Fruit fly (Drosophila melanogaster) whole organism, pupa: Measurements from ENCODE around the gene SrpRalpha.

Experiments used
- CG10348 ChIP-seq: fragments of 200-800 bp; sonication (Bioruptor generic); IDR thresholded peaks from 2 replicates; pipeline ENCODE4 v1.3.6; 2022; ENCODE audit warnings: missing biosample characterization, missing genetic modification characterization
- CG12605 ChIP-seq: fragments of 200-800 bp; sonication (Bioruptor generic); IDR thresholded peaks from 2 replicates; pipeline ENCODE4 v1.3.6; 2022; ENCODE audit warnings: missing biosample characterization, missing genetic modification characterization
- CG13204 ChIP-seq: fragments of 200-800 bp; sonication (Bioruptor generic); optimal IDR thresholded peaks from 2 replicates; lab custom pipeline; 2018; ENCODE audit warnings: missing biosample characterization, mild to moderate bottlenecking, missing genetic modification characterization, moderate library complexity
- CG14655 ChIP-seq: fragments of 200-800 bp; sonication (Bioruptor generic); optimal IDR thresholded peaks from 3 replicates; lab custom pipeline; 2017; ENCODE audit warnings: mild to moderate bottlenecking, missing biosample characterization, missing genetic modification reagents, missing genetic modification characterization
- CG15710 ChIP-seq: fragments of 200-800 bp; sonication (Bioruptor generic); optimal IDR thresholded peaks from 2 replicates; lab custom pipeline; 2018; ENCODE audit warnings: missing biosample characterization, mild to moderate bottlenecking, missing genetic modification characterization, moderate library complexity
- CG17806 ChIP-seq: fragments of 200-800 bp; sonication (Bioruptor generic); optimal IDR thresholded peaks from 2 replicates; lab custom pipeline; 2018; ENCODE audit warnings: missing biosample characterization, mild to moderate bottlenecking, missing genetic modification characterization, moderate library complexity
- CG32121 ChIP-seq: fragments of 200-800 bp; sonication (Bioruptor generic); IDR thresholded peaks from 2 replicates; pipeline ENCODE4 v1.3.6; 2022; ENCODE audit warnings: missing biosample characterization, missing genetic modification characterization
- CG34367 ChIP-seq: fragments of 200-800 bp; sonication (Bioruptor generic); optimal IDR thresholded peaks from 2 replicates; lab custom pipeline; 2018; ENCODE audit warnings: missing biosample characterization, mild to moderate bottlenecking, missing genetic modification characterization
- CG4496 ChIP-seq: fragments of 200-800 bp; sonication (Bioruptor generic); IDR thresholded peaks from 3 replicates; pipeline ENCODE4 v1.3.6; 2022; ENCODE audit warnings: missing biosample characterization, missing genetic modification characterization
- CG8159 ChIP-seq: fragments of 200-800 bp; sonication (Bioruptor generic); optimal IDR thresholded peaks from 3 replicates; lab custom pipeline; 2018; ENCODE audit warnings: missing biosample characterization, mild to moderate bottlenecking, missing genetic modification characterization, moderate library complexity
- CG8301 ChIP-seq: fragments of 200-800 bp; sonication (Bioruptor generic); optimal IDR thresholded peaks from 2 replicates; lab custom pipeline; 2018; ENCODE audit warnings: missing biosample characterization, mild to moderate bottlenecking, missing genetic modification characterization
- CG9948 ChIP-seq: fragments of 200-800 bp; sonication (Bioruptor generic); optimal IDR thresholded peaks from 2 replicates; lab custom pipeline; 2018; ENCODE audit warnings: missing biosample characterization, mild to moderate bottlenecking, missing genetic modification characterization, moderate library complexity
- D1 ChIP-seq: fragments of 200-800 bp; sonication (Bioruptor generic); optimal IDR thresholded peaks from 2 replicates; lab custom pipeline; 2018; ENCODE audit warnings: missing biosample characterization, mild to moderate bottlenecking, missing genetic modification characterization, moderate library complexity
- EcR ChIP-seq: fragments of 200-800 bp; sonication (Bioruptor generic); optimal IDR thresholded peaks from 3 replicates; lab custom pipeline; 2019; ENCODE audit warnings: missing biosample characterization, missing genetic modification characterization, mild to moderate bottlenecking, moderate library complexity, missing genetic modification reagents
- Ets98B ChIP-seq: fragments of 200-800 bp; sonication (Bioruptor generic); IDR thresholded peaks from 2 replicates; pipeline ENCODE4 v1.3.6; 2022; ENCODE audit warnings: missing biosample characterization, missing genetic modification characterization
- Pif1A ChIP-seq: fragments of 200-800 bp; sonication (Bioruptor generic); optimal IDR thresholded peaks from 3 replicates; lab custom pipeline; 2016; ENCODE audit warnings: missing biosample characterization, missing genetic modification characterization
- Pif1B ChIP-seq: fragments of 200-800 bp; sonication (Bioruptor generic); optimal IDR thresholded peaks from 3 replicates; lab custom pipeline; 2016; ENCODE audit warnings: missing biosample characterization, missing genetic modification characterization
- Snoo ChIP-seq: fragments of 200-800 bp; sonication (Bioruptor generic); optimal IDR thresholded peaks from 3 replicates; lab custom pipeline; 2017; ENCODE audit warnings: missing biosample characterization, mild to moderate bottlenecking, missing genetic modification characterization, inconsistent platforms
- fd96Ca ChIP-seq: fragments of 200-800 bp; sonication (Bioruptor generic); IDR thresholded peaks from 3 replicates; pipeline ENCODE4 v1.3.6; 2022; ENCODE audit warnings: missing biosample characterization, missing genetic modification characterization
- gl ChIP-seq: fragments of 200-800 bp; sonication (Bioruptor generic); optimal IDR thresholded peaks from 2 replicates; lab custom pipeline; 2018; ENCODE audit warnings: missing biosample characterization, mild to moderate bottlenecking, missing genetic modification characterization
- rn ChIP-seq: fragments of 200-800 bp; sonication (Bioruptor generic); IDR thresholded peaks from 2 replicates; pipeline ENCODE4 v1.3.6; 2022; ENCODE audit warnings: missing biosample characterization, missing genetic modification characterization

SrpRalpha gene

dm6 chrX:11092201-11092600, 36.7 kb downstream of the SrpRalpha start, which contains the start of gene CG2061:
CG2061 (plus strand) TSS chrX:11092492.
- TF ChIP-seq CG15710 (tag; lab: Kevin White, UChicago) (no peak), CG13204 (GFP tag; lab: Kevin White, UChicago) (no peak), Snoo (tag; lab: Kevin White, UChicago) (no peak), CG8301 (tag; lab: Kevin White, UChicago) (no peak), CG4496 (GFP tag; lab: Robert Waterston, UW) (no peak), CG17806 (no peak)

dm6 chrX:11090161-11090560, 38.7 kb downstream of the SrpRalpha start, which contains the start of gene CG2076:
CG2076 (plus strand) TSS chrX:11090210.
- TF ChIP-seq Pif1B (GFP tag; lab: Kevin White, UChicago) (no peak), CG9948 (tag; lab: Kevin White, UChicago) (no peak), gl (tag; lab: Kevin White, UChicago) (no peak), CG12605 (GFP tag; lab: Robert Waterston, UW) (no peak), Snoo (tag; lab: Kevin White, UChicago) (no peak), CG32121 (GFP tag; lab: Robert Waterston, UW) (no peak), fd96Ca (GFP tag; lab: Robert Waterston, UW) (no peak), Ets98B (GFP tag; lab: Robert Waterston, UW) (no peak)

dm6 chrX:11088778-11089340, 40.0 kb downstream of the SrpRalpha start, which contains the start of gene Vago:
Vago (plus strand) TSS chrX:11089290.
- peak; percentile 26 for TF ChIP-seq CG8159 (tag; lab: Kevin White, UChicago)
- TF ChIP-seq CG8301 (tag; lab: Kevin White, UChicago), result peak; percentile 17
- TF ChIP-seq CG10348 (GFP tag; lab: Robert Waterston, UW), result no peak
- TF ChIP-seq CG34367, result no peak
- TF ChIP-seq CG17806, result no peak
- TF ChIP-seq, all 21 proteins: peak for 2

- TF ChIP-seq CG4496 (GFP tag; lab: Robert Waterston, UW), result peak; percentile 55; the same call in 1 of the 3 replicates
- TF ChIP-seq CG9948 (tag; lab: Kevin White, UChicago), result no peak
- TF ChIP-seq, all 21 proteins: peak for 1
These were observed 41.5 kb downstream of the SrpRalpha start for dm6 chrX:11087384-11087783.

dm6 chrX:11086250-11086649, 42.6 kb downstream of the SrpRalpha start, which contains the start of gene sev:
sev (minus strand) TSS chrX:11086299.
- TF ChIP-seq Snoo (tag; lab: Kevin White, UChicago) (no peak), CG12605 (GFP tag; lab: Robert Waterston, UW) (no peak), Pif1B (GFP tag; lab: Kevin White, UChicago) (no peak), CG17806 (no peak), rn (GFP tag; lab: Robert Waterston, UW) (no peak), CG34367 (no peak), gl (tag; lab: Kevin White, UChicago) (no peak), fd96Ca (GFP tag; lab: Robert Waterston, UW) (no peak), CG15710 (tag; lab: Kevin White, UChicago) (no peak), CG32121 (GFP tag; lab: Robert Waterston, UW) (no peak), EcR (GFP tag; lab: Kevin White, UChicago) (no peak), Ets98B (GFP tag; lab: Robert Waterston, UW) (no peak), CG8159 (tag; lab: Kevin White, UChicago) (no peak), Pif1A (GFP tag; lab: Kevin White, UChicago) (no peak), D1 (tag; lab: Kevin White, UChicago) (no peak), CG4496 (GFP tag; lab: Robert Waterston, UW) (no peak)

- TF ChIP-seq CG12605 (GFP tag; lab: Robert Waterston, UW), result no peak
- no peak for TF ChIP-seq CG32121 (GFP tag; lab: Robert Waterston, UW)
- TF ChIP-seq CG15710 (tag; lab: Kevin White, UChicago), result no peak
- TF ChIP-seq, all 21 proteins: peak for 0
These were observed 45.9 kb downstream of the SrpRalpha start for dm6 chrX:11083007-11083406.

dm6 chrX:11081834-11082233, 47.1 kb downstream of the SrpRalpha start:
- no peak for TF ChIP-seq fd96Ca (GFP tag; lab: Robert Waterston, UW)
- TF ChIP-seq Ets98B (GFP tag; lab: Robert Waterston, UW), result no peak
- no peak for TF ChIP-seq EcR (GFP tag; lab: Kevin White, UChicago)
- no peak for TF ChIP-seq Pif1A (GFP tag; lab: Kevin White, UChicago)

- TF ChIP-seq Pif1A (GFP tag; lab: Kevin White, UChicago) (no peak), D1 (tag; lab: Kevin White, UChicago) (no peak), Ets98B (GFP tag; lab: Robert Waterston, UW) (peak; percentile 35; the same call in 1 of the 2 replicates), CG8159 (tag; lab: Kevin White, UChicago) (peak; percentile 56), CG9948 (tag; lab: Kevin White, UChicago) (peak; percentile 52), gl (tag; lab: Kevin White, UChicago) (no peak), Pif1B (GFP tag; lab: Kevin White, UChicago) (no peak), fd96Ca (GFP tag; lab: Robert Waterston, UW) (0 out of 3 replicates have a peak, but pooled peaks have one; percentile 42), CG17806 (no peak), CG15710 (tag; lab: Kevin White, UChicago) (peak; percentile 58), CG4496 (GFP tag; lab: Robert Waterston, UW) (peak; percentile 66), CG13204 (GFP tag; lab: Kevin White, UChicago) (no peak), CG14655 (GFP tag; lab: Kevin White, UChicago) (peak; percentile 64), Snoo (tag; lab: Kevin White, UChicago) (no peak), CG12605 (GFP tag; lab: Robert Waterston, UW) (0 out of 2 replicates have a peak, but pooled peaks have one; percentile 23), CG32121 (GFP tag; lab: Robert Waterston, UW) (0 out of 2 replicates have a peak, but pooled peaks have one; percentile 43), CG34367 (peak; percentile 22), CG10348 (GFP tag; lab: Robert Waterston, UW) (no peak), rn (GFP tag; lab: Robert Waterston, UW) (no peak), CG8301 (tag; lab: Kevin White, UChicago) (peak; percentile 56), EcR (GFP tag; lab: Kevin White, UChicago) (no peak)
These were observed 47.6 kb downstream of the SrpRalpha start for dm6 chrX:11081242-11081641.
